Fruit fly (Drosophila melanogaster) ovary, adult (tissue): ENCODE data around the gene CG1316.

Source experiments
- CG17801 ChIP-seq: fragments of 200-800 bp; optimal IDR thresholded peaks from 2 replicates; lab custom pipeline; 2019; ENCODE audit warnings: missing biosample characterization, mild to moderate bottlenecking, missing genetic modification characterization, moderate library complexity; ENCODE audit not compliant: partially characterized antibody

Gene CG1316

dm6 chr3L:4263502-4263901 lies 20.1 kb upstream of the CG1316 start, which contains the start of gene CG1273:
TSS of gene CG1273 (plus strand) at chr3L:4263719.
- TF ChIP-seq CG17801 (GFP tag; lab: Kevin White, UChicago): no peak

DNA sequence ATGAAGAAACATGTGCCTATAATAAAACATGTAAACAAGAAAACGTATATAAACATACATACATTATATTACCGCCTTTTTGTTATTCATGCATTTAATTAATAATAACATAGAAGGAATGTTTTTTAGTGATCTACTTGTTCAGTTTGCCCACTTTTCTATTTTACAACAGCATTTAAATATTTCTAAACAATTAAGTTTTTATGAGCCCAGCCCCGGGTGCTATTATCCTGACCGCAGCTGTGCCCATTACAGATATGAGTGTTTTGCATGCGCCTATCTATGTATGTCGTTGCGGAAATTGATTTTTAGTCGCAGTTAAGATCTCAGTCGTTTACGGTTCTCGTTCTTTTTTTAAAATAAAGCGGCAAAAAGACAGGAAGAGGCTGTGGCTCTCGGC lies 18.7 kb upstream of the CG1316 start:
- no peak for TF ChIP-seq CG17801 (GFP tag; lab: Kevin White, UChicago)

DNA sequence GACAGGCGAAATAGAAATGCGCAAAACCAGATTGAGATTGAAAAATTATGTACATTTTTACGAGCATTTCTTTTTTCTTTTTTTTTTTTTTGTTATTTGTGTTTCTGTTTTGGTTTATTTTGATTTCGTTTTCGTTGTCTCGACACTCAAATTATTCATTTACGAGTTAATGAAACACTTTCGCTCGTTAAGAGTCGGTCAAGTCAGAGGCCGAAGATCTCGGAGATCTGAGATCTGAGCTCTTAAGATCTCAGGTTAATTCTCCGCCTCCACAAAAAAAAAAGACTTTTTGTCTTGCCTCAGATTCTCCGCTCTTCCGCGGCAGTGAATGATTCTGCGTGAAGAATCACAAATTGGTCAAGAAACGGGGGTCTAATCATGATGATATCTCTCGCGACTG lies 17.8 kb upstream of the CG1316 start:
- no peak for TF ChIP-seq CG17801 (GFP tag; lab: Kevin White, UChicago)

DNA sequence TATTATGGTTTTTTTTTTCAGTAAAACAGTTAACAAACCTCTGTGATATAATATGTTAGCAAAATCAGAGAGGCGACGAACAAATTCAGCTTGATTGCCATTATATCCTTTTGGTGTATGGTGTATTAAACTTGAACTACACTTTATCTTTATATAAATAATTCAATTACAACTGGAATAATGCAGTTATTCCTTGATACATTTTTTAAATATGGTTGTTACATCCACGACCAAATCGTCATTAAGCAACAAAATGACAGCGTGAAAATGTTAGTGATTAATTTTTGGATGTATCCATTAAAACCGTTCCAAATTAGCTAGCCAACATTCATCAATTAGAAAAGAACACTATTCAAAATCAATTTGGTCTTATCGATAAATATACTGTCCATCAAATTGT lies 16.2 kb upstream of the CG1316 start, which contains the start of gene CG33764:
CG33764 (minus strand) TSS at position 101 of the 400 bp plus-strand sequence.
- no peak for TF ChIP-seq CG17801 (GFP tag; lab: Kevin White, UChicago)

- no peak for TF ChIP-seq CG17801 (GFP tag; lab: Kevin White, UChicago)
Measured at dm6 chr3L:4269208-4269607, 14.4 kb upstream of the CG1316 start.

DNA sequence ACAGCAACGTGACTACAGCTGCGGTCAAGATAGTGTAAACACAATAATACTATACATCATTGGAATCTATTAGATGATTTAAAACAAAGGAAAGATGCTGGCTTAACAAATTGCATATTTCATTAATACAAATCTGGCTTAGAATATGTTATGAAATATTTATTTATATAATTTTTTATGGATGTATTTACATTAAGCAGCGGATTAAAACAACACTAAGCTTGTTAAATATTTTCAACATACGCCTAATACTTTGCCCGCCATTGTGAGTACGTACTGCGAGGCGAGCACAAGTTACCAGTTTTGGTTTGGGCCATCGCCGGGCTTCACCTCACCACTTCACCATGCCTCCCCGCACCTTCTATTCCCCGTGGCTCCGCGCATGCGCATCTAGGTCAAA lies 13.7 kb upstream of the CG1316 start:
- TF ChIP-seq CG17801 (GFP tag; lab: Kevin White, UChicago): no peak

- no peak for TF ChIP-seq CG17801 (GFP tag; lab: Kevin White, UChicago)
Measured at dm6 chr3L:4270949-4271827, 12.5 kb upstream of the CG1316 start.

DNA sequence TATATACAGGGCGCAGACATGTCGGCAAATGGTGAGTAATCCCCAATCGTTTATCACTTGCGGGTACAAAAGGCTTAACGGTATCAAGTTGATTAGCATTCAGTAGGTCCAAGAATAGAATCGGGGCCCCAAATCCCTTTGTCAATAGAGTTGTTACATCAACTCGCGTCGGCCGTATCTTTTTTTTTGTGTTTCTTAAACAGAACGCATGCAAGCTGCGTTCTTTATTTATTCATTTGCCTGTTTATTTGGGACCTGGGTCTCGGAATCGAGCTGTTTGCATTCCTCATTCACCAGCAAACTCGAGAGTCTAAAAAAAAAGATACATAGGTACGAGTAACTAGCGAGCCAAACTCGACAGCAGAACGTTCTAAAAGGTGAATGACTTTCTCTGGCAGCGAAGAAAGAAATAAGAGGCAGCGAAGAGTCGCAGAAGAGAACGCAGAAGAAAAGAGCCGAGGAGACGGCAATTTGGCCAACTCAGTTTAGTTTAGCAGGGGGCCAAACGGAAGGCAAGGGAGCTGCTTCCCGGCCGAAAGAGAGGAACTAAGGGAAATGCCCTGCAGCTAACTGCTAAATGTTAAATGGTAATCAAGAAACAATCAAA lies 11.4 kb upstream of the CG1316 start:
- TF ChIP-seq CG17801 (GFP tag; lab: Kevin White, UChicago): no peak

DNA sequence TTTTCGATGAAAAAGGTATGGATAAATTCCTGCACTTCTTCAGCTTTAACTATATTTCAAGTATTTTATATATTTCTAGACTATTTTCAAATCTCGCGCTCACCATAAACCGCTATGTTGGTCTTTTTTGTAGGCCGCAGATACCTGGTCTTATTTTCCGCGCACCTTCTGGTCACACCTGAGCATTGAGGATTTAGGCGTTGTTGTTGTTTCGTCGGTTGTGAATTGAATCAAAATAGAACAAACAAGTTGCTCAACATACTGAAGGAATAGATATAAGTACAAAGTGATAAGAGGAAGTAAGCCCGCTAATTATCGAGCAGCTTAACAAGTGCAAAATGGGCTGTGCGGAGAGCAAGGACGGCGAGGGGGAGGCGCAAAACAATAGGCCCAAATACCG lies 5.9 kb upstream of the CG1316 start, which contains the start of gene Ctl1:
Ctl1 (plus strand) TSS at position 167 of the 400 bp plus-strand sequence.
- no peak for TF ChIP-seq CG17801 (GFP tag; lab: Kevin White, UChicago)

dm6 chr3L:4282627-4283026 lies 1.0 kb upstream of the CG1316 start, which contains the start of gene CG11583:
TSS of gene CG11583 (minus strand) at chr3L:4282817.
- peak; percentile 60 for TF ChIP-seq CG17801 (GFP tag; lab: Kevin White, UChicago)

- no peak for TF ChIP-seq CG17801 (GFP tag; lab: Kevin White, UChicago)
Measured at dm6 chr3L:4286784-4287183, 3.1 kb downstream of the CG1316 start, which contains the start of gene TfIIEbeta. TSS of gene TfIIEbeta (plus strand) at chr3L:4287038.

DNA sequence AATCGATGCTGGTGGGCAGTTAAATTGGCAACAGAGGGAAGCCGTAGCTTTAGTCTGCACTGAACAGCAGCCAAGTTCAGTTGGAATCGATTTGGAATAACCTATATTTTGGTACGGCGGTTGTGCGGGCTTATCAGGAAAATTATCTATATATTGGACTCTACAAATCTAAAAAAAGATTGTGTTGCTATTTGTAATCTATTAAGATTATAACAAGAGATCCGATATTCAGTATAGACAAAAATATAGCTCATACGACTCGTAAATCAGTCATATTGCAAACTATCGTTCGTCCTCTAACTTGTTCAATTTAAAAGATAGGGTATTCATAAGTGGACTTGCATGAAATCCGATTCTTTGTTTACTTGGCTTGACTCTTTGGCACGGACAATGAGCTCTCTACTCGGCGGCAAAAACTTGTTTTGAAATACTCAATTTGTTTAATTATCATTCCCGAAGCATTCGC lies 5.0 kb downstream of the CG1316 start, which contains the start of gene Hexo1:
Hexo1 (plus strand) TSS at position 51 of the 466 bp plus-strand sequence.
- peak; percentile 16 for TF ChIP-seq CG17801 (GFP tag; lab: Kevin White, UChicago)

dm6 chr3L:4292120-4292697 lies 8.6 kb downstream of the CG1316 start, which contains the start of the genes CG15012 and Fdx2:
TSS of gene CG15012 (minus strand) at chr3L:4292246.
TSS of gene Fdx2 (plus strand) at chr3L:4292482.
- TF ChIP-seq CG17801 (GFP tag; lab: Kevin White, UChicago): peak; percentile 64

DNA sequence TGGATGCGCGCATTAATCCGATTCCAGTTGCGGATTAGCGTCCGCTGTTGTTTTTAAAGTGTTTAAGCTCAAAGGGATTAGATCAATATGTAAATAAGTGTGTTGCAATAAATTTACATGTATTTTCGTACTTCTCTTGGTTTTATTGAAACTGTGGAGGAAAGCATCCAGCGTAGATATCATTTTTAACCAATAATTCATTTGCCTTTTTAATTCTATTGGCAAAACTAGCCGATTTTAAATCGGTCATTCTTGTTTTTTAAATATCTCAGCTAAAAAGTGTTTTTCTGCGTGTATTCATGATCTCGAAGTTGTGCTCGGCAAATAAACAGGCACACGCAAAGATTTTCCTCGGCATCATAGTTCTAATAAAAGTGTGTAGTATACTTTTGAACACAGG lies 9.7 kb downstream of the CG1316 start:
- no peak for TF ChIP-seq CG17801 (GFP tag; lab: Kevin White, UChicago)

DNA sequence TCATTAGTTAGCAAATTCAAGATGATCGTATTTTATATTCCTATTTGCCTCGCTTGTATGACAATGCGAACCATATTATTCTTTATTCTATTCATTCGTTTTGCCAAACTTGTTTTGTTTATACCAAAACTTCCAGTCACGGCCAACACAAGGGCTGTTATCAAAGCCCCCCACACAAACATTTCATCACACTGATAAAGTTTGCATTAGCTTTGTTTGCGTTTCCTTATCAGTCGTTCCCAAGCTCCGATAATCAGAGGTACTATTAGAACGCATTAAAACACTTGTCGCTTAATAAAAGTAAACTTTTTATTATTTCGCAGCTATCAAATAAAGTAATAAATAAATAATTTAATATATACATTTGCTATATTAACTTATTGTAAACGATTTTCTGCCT lies 10.1 kb downstream of the CG1316 start:
- peak; percentile 20 for TF ChIP-seq CG17801 (GFP tag; lab: Kevin White, UChicago)
